Worm (Caenorhabditis elegans): Measurements from ENCODE around the gene srh-236.
"Not testable (repeated sequence)": the region's sequence is repeated elsewhere in the genome, so short reads cannot be mapped to it uniquely, and the experiment has no call there.

srh-236 gene

DNA sequence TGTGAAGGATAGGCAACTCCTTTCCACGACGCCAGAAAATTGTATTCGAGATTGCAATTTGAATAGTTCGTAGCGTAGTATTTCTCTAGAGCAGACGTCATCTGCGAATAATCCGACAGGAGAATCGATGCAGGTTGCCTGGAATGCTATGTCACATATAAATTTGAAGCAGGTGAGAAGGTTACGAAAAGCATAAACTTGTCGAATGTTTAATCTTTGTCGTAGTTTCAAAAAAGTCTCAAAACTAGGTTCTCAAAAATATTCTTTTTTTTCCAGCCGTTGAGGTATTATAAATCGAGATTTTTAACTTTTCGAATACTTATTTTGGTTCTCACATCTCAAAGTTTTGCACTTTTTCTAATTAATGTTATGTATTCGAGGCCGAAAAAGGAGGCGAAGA, 43.2 kb upstream of the srh-236 start, which contains the start of gene srh-116:
TSS of gene srh-116 (minus strand) at position 101 of the 400 bp plus-strand sequence.
- not testable (repeated sequence) for TF ChIP-seq nhr-28 (tag; optimal IDR thresholded peaks at IDR 0.05); ceh-43 (GFP tag; optimal IDR thresholded peaks at IDR 0.05); ztf-11 (tag; optimal IDR thresholded peaks at IDR 0.05)

DNA sequence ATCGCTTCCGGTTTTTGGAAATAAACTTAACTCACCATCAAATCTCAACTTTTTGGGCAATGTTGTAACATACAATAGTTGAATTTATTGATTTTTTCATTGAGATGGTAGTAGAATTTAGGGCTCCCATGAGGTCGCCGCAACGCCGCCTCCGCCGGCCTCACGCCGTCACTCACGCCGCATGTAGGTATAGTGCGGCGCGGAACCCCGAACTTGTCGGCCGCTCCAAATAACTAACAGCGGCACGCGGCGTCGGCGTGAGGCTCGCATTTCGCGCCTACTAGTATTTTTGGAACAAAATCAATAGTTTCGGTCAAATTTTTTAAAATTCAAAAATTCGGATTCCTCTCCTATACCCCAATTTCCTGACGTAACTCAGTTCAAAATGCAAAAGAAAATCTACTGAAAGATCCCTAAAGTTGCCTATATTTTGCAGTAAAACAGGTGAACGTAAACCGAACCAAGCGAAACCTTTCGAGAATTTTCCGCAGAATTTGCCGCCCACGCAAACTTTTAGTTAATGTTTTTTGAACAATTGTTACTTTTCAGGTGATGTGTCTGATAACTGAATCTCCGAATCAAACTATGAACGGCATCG, 39.6 kb upstream of the srh-236 start, which contains the start of gene Y61B8A.6:
TSS of gene Y61B8A.6 (plus strand) at position 548 of the 598 bp plus-strand sequence.
- TF ChIP-seq tbx-8 (GFP tag; optimal IDR thresholded peaks at IDR 0.05) (no peak), nhr-76 (tag; optimal IDR thresholded peaks at IDR 0.05) (no peak), unc-120 (tag; optimal IDR thresholded peaks at IDR 0.05; ENCODE audit: poor library complexity, severe bottlenecking) (no peak), ceh-83 (GFP tag; optimal IDR thresholded peaks at IDR 0.05) (no peak), zip-8 (tag; optimal IDR thresholded peaks at IDR 0.05) (no peak), ztf-11 (tag; optimal IDR thresholded peaks at IDR 0.05) (no peak), elt-3 (tag; optimal IDR thresholded peaks at IDR 0.05) (no peak), ces-1 (GFP tag; optimal IDR thresholded peaks at IDR 0.05) (no peak), blmp-1 (tag; optimal IDR thresholded peaks at IDR 0.05) (no peak), lin-13 (tag; optimal IDR thresholded peaks at IDR 0.05) (no peak), elt-1 (tag; optimal IDR thresholded peaks at IDR 0.05; ENCODE audit: borderline replicate concordance, insufficient read depth) (no peak), hlh-1 (tag; optimal IDR thresholded peaks at IDR 0.05) (no peak), nhr-28 (tag; optimal IDR thresholded peaks at IDR 0.05) (no peak), nhr-2 (tag; optimal IDR thresholded peaks at IDR 0.05) (no peak), ham-2 (GFP tag; optimal IDR thresholded peaks at IDR 0.05) (no peak), cnd-1 (tag; optimal IDR thresholded peaks at IDR 0.05) (no peak), mep-1 (tag; optimal IDR thresholded peaks at IDR 0.05) (no peak)

DNA sequence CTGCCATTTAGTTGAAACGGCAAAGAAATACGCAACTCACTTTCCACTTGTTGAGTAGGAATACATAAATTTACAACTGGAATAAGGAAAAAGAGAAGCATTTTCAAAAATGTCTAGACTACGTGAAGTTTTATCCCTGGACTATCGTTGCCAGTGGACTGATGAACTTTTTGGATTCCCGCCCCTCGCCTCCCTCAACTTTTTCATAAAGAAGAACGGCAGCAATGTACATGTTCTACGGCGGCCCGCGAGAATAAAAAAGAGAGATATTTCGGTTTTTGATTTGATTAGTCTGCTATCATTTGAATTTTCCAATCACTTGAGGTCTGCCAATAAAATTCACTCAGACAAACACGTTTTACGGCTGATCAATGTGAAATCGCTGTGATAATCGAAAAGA, 37.1 kb upstream of the srh-236 start, which contains the start of gene clec-243:
TSS of gene clec-243 (minus strand) at position 101 of the 400 bp plus-strand sequence.
- no peak for TF ChIP-seq cnd-1 (tag; optimal IDR thresholded peaks at IDR 0.05)

DNA sequence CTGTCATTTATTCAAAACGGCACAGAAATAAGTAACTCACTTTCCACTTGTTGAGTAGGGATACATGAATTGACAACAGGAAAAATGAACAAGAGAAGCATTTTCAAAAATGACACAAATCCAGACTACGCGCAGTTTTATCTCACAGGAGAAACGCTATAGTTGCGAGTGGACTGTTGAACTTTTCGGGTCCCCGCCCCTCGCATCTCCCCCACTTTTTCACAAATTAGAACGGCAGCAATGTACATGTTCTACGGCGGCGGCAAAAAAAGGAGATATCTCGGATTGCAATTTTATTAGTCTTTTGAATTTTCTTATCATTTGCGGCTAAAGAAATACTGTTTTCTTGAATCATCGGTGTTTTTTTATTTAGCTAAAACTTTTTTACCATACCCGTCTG, 33.6 kb upstream of the srh-236 start, which contains the start of gene clec-242:
TSS of gene clec-242 (minus strand) at position 101 of the 400 bp plus-strand sequence.
- TF ChIP-seq ces-1 (GFP tag; optimal IDR thresholded peaks at IDR 0.05) (no peak), M03D4.4 (tag; optimal IDR thresholded peaks at IDR 0.05) (no peak), ceh-39 (tag; optimal IDR thresholded peaks at IDR 0.05) (no peak), sptf-1 (tag; optimal IDR thresholded peaks at IDR 0.05) (no peak)

DNA sequence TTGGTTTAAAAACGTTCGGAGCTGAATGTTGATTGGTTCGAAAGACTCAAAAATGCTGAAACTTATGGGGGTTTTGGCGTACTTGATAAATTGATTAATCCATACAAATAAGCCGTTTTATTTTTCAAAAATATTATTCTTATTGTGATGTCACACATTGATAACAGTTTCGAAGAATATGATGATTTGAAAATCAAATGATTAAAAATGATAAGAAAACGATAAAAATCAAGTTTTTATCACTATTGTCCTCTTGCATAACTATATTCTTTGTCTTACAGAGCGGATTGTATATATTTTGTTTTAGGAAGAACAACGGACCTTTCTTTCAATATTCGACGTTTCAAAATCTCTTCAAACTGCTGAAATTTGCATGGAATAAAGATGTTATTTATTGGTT, 31.2 kb upstream of the srh-236 start:
- no peak for TF ChIP-seq cnd-1 (tag; optimal IDR thresholded peaks at IDR 0.05)
- TF ChIP-seq lsy-2 (tag; optimal IDR thresholded peaks at IDR 0.05): no peak
- TF ChIP-seq mep-1 (tag; optimal IDR thresholded peaks at IDR 0.05): no peak
- no peak for TF ChIP-seq sptf-1 (tag; optimal IDR thresholded peaks at IDR 0.05)
- TF ChIP-seq lin-13 (tag; optimal IDR thresholded peaks at IDR 0.05): no peak
- TF ChIP-seq nhr-12 (tag; optimal IDR thresholded peaks at IDR 0.05): no peak
- TF ChIP-seq sem-2 (GFP tag; optimal IDR thresholded peaks at IDR 0.05): no peak
- no peak for TF ChIP-seq ceh-43 (GFP tag; optimal IDR thresholded peaks at IDR 0.05)
- TF ChIP-seq elt-1 (tag; optimal IDR thresholded peaks at IDR 0.05; ENCODE audit: borderline replicate concordance, insufficient read depth): no peak
- no peak for TF ChIP-seq unc-39 (tag; optimal IDR thresholded peaks at IDR 0.05)
- no peak for TF ChIP-seq drap-1 (GFP tag; optimal IDR thresholded peaks at IDR 0.05)
- TF ChIP-seq ces-1 (GFP tag; optimal IDR thresholded peaks at IDR 0.05): no peak
- TF ChIP-seq nhr-28 (tag; optimal IDR thresholded peaks at IDR 0.05): no peak
- TF ChIP-seq nhr-76 (tag; optimal IDR thresholded peaks at IDR 0.05): no peak
- TF ChIP-seq unc-120 (tag; optimal IDR thresholded peaks at IDR 0.05; ENCODE audit: poor library complexity, severe bottlenecking): no peak
- TF ChIP-seq ztf-11 (tag; optimal IDR thresholded peaks at IDR 0.05): no peak
- TF ChIP-seq blmp-1 (tag; optimal IDR thresholded peaks at IDR 0.05): no peak
- no peak for TF ChIP-seq zip-8 (tag; optimal IDR thresholded peaks at IDR 0.05)
- no peak for TF ChIP-seq bed-3 (GFP tag; optimal IDR thresholded peaks at IDR 0.05)

DNA sequence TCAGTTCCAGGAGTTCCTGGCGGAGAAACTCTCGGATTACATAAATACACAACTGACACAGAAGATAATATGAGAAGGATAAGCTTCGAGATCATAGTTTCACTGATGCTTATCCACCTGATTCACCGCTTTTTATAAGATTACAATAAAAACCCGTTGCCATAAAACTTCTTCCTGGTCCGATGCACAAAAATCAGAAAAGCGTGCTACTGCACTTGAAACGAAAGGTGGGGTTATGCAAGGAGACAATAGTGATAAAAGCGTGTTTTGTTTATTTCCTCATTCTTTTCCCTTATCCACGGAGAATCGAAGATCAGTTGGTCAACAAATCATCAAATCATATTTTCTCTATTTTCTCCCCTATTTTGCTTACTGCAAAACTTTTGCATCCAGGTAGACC, 30.7 kb upstream of the srh-236 start, which contains the start of gene Y68A4B.3:
TSS of gene Y68A4B.3 (minus strand) at position 101 of the 400 bp plus-strand sequence.
- TF ChIP-seq ceh-43 (GFP tag; optimal IDR thresholded peaks at IDR 0.05): no peak
- no peak for TF ChIP-seq ham-2 (GFP tag; optimal IDR thresholded peaks at IDR 0.05)
- no peak for TF ChIP-seq hlh-1 (tag; optimal IDR thresholded peaks at IDR 0.05)
- no peak for TF ChIP-seq snpc-4 (tag; optimal IDR thresholded peaks at IDR 0.05)
